Worm (Caenorhabditis elegans): ENCODE measurements around the gene best-4.
A peak's percentile ranks its signal among the peaks of the same experiment; 100 is the strongest.

best-4 gene

DNA sequence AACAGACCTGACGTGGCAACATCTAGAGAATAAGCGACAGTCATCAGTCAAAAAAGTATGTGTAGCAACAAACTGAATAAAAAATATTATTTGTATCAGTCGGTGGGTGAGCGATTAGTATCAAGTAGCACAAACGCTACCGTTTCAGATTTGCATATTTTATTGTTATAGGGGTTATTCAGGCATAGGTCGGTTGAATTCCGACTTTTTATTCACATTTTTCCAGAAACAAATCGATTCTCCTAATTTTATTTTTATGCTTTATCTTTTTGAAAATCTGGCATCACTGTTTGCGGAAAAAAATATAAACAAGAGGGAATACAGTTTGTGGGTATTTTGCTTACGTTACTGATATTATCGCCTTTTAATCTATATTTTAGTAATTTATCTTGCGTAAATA lies at the start of gene best-4:
Gene best-4 (minus strand): TSS at position 101 of the 400 bp plus-strand sequence.
- no peak for TF ChIP-seq isw-1 (GFP tag; IDR thresholded peaks at IDR 0.05)
- TF ChIP-seq unc-86 (tag; optimal IDR thresholded peaks at IDR 0.05), result no peak
- TF ChIP-seq nhr-84 (tag; optimal IDR thresholded peaks at IDR 0.05), result no peak
- no peak for TF ChIP-seq unc-130 (tag; optimal IDR thresholded peaks at IDR 0.05)
- no peak for TF ChIP-seq efl-3 (GFP tag; optimal IDR thresholded peaks at IDR 0.05)
- no peak for TF ChIP-seq pqm-1 (tag; optimal IDR thresholded peaks at IDR 0.05)
- TF ChIP-seq sox-4 (tag; optimal IDR thresholded peaks at IDR 0.05), result no peak
- no peak for TF ChIP-seq hlh-4 (tag; optimal IDR thresholded peaks at IDR 0.05)
- TF ChIP-seq sup-37 (GFP tag; optimal IDR thresholded peaks at IDR 0.05), result no peak
- TF ChIP-seq tlp-1 (tag; optimal IDR thresholded peaks at IDR 0.05), result no peak
- TF ChIP-seq nhr-47 (tag; optimal IDR thresholded peaks at IDR 0.05), result no peak
- TF ChIP-seq fkh-8 (tag; optimal IDR thresholded peaks at IDR 0.05), result no peak
- TF ChIP-seq nhr-19 (GFP tag; conservative IDR thresholded peaks at IDR 0.05), result no peak
- no peak for TF ChIP-seq elt-3 (tag; optimal IDR thresholded peaks at IDR 0.05)
- TF ChIP-seq lsy-2 (tag; optimal IDR thresholded peaks at IDR 0.05), result no peak
- TF ChIP-seq lin-39 (tag; optimal IDR thresholded peaks at IDR 0.05), result no peak
- no peak for TF ChIP-seq ama-1 (optimal IDR thresholded peaks at IDR 0.05)
- no peak for TF ChIP-seq swsn-7 (tag; optimal IDR thresholded peaks at IDR 0.05)
- TF ChIP-seq ceh-82 (tag; optimal IDR thresholded peaks at IDR 0.05), result no peak
- TF ChIP-seq blmp-1 (tag; optimal IDR thresholded peaks at IDR 0.05), result no peak

DNA sequence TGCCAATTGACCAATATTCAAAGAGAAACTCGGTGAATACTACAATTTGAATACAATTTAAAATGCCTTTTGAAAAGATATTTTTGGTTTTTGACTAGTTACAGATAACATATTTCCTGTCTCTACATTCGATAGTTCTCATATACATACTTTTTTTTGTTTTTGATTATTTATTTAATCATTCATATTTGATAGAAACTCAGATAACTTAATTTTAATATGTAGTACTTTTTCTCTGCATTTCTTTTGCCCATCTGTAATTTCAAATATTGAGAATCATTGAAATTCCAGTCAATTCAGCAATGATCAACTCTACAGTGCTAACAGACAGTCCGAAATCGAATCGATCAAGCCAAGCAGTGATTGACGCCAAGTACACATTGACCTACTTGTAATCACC lies 49.3 kb upstream of the best-4 start, which contains the start of gene C23H3.2:
Gene C23H3.2 (plus strand): TSS at position 301 of the 400 bp plus-strand sequence.
- TF ChIP-seq nhr-28 (tag; optimal IDR thresholded peaks at IDR 0.05), result no peak
- TF ChIP-seq C04F5.9 (tag; optimal IDR thresholded peaks at IDR 0.05), result no peak
- TF ChIP-seq alr-1 (tag; optimal IDR thresholded peaks at IDR 0.05; ENCODE audit: borderline replicate concordance), result no peak
- TF ChIP-seq fkh-4 (tag; optimal IDR thresholded peaks at IDR 0.05; ENCODE audit: borderline replicate concordance), result no peak
- TF ChIP-seq lsy-2 (tag; optimal IDR thresholded peaks at IDR 0.05), result no peak
- TF ChIP-seq fos-1 (tag; optimal IDR thresholded peaks at IDR 0.05), result no peak
- no peak for TF ChIP-seq unc-62 (GFP tag; optimal IDR thresholded peaks at IDR 0.05)
- no peak for TF ChIP-seq xbp-1 (tag; optimal IDR thresholded peaks at IDR 0.05)
- no peak for TF ChIP-seq zip-4 (GFP tag; optimal IDR thresholded peaks at IDR 0.05)
- no peak for TF ChIP-seq Y116A8C.19 (tag; optimal IDR thresholded peaks at IDR 0.05; ENCODE audit: borderline replicate concordance)
- no peak for TF ChIP-seq elt-2 (tag; optimal IDR thresholded peaks at IDR 0.05)
- no peak for TF ChIP-seq nhr-19 (GFP tag; conservative IDR thresholded peaks at IDR 0.05)
- TF ChIP-seq dsc-1 (tag; optimal IDR thresholded peaks at IDR 0.05), result no peak
- no peak for TF ChIP-seq dpl-1 (GFP tag; optimal IDR thresholded peaks at IDR 0.05)

DNA sequence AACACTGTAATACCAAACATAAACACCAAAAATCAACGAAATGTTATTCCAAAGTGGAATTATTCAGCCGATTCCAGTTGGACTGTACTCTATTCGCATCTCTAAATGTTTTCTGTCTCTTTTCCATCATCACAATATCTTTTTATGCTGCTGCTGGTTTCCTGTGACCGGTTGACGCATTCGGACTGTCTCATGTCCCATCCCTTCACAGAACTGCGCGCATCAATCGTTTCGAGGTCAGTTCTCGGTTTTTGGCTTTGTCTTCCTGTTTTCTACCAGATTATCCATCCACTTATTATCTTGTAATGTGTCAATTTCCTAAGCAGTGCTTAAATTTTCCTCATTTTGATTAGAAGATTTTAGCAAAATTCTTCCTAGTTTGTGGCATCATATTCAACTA lies 48.4 kb upstream of the best-4 start:
- no peak for TF ChIP-seq egl-13 (tag; optimal IDR thresholded peaks at IDR 0.05)
- peak; percentile 65 for TF ChIP-seq nhr-85 (tag)
- no peak for TF ChIP-seq pqm-1 (tag; optimal IDR thresholded peaks at IDR 0.05)
- TF ChIP-seq blmp-1 (tag; optimal IDR thresholded peaks at IDR 0.05), result peak; percentile 59
- TF ChIP-seq ces-1 (GFP tag; optimal IDR thresholded peaks at IDR 0.05), result no peak
- no peak for TF ChIP-seq nhr-47 (tag; optimal IDR thresholded peaks at IDR 0.05)
- TF ChIP-seq nhr-20 (tag; optimal IDR thresholded peaks at IDR 0.05), result peak; percentile 24
- no peak for TF ChIP-seq pax-3 (tag; optimal IDR thresholded peaks at IDR 0.05)
- TF ChIP-seq unc-86 (tag; optimal IDR thresholded peaks at IDR 0.05), result no peak
- no peak for TF ChIP-seq skn-1 (tag; optimal IDR thresholded peaks at IDR 0.05)
- peak in 1 of 2 experiments; percentile 16 for TF ChIP-seq lin-35 (GFP tag; optimal IDR thresholded peaks at IDR 0.05)
- TF ChIP-seq nhr-71 (tag; optimal IDR thresholded peaks at IDR 0.05), result peak; percentile 3
- no peak for TF ChIP-seq unc-62 (GFP tag; optimal IDR thresholded peaks at IDR 0.05)
- no peak for TF ChIP-seq isw-1 (GFP tag; IDR thresholded peaks at IDR 0.05)
- peak; percentile 50 for TF ChIP-seq lin-14 (GFP tag; optimal IDR thresholded peaks at IDR 0.05)
- no peak for TF ChIP-seq unc-30 (tag; optimal IDR thresholded peaks at IDR 0.05)
- peak; percentile 54 for TF ChIP-seq snu-23 (GFP tag; optimal IDR thresholded peaks at IDR 0.05)
